Worm (Caenorhabditis elegans): ENCODE results near the gene tag-278.
A peak's percentile ranks its signal among the peaks of the same experiment; 100 is the strongest.

tag-278 gene

ce11 chrX:3733321-3733720 is 44.3 kb upstream of the tag-278 start:
- TF ChIP-seq ceh-18 (tag; optimal IDR thresholded peaks at IDR 0.05): peak; percentile 58
- TF ChIP-seq rnt-1 (tag; optimal IDR thresholded peaks at IDR 0.05): peak; percentile 32
- no peak for TF ChIP-seq unc-42 (tag; optimal IDR thresholded peaks at IDR 0.05)
- TF ChIP-seq tbx-2 (tag; optimal IDR thresholded peaks at IDR 0.05): peak; percentile 1

- TF ChIP-seq ahr-1 (tag; optimal IDR thresholded peaks at IDR 0.05): no peak
- TF ChIP-seq hlh-8 (tag; optimal IDR thresholded peaks at IDR 0.05): no peak
- peak; percentile 64 for TF ChIP-seq elt-2 (tag; optimal IDR thresholded peaks at IDR 0.05)
Measured at ce11 chrX:3728970-3729369, 40.0 kb upstream of the tag-278 start, which contains the start of gene aex-4. Gene aex-4 (plus strand): TSS chrX:3729281.

- TF ChIP-seq Y22D7AL.16 (tag; optimal IDR thresholded peaks at IDR 0.05): no peak
- no peak for TF ChIP-seq elt-2 (tag; optimal IDR thresholded peaks at IDR 0.05)
- TF ChIP-seq hlh-8 (tag; optimal IDR thresholded peaks at IDR 0.05): no peak
- no peak for TF ChIP-seq ceh-2 (tag; optimal IDR thresholded peaks at IDR 0.05)
- TF ChIP-seq ets-4 (tag; optimal IDR thresholded peaks at IDR 0.05): no peak
Measured at ce11 chrX:3727274-3727673, 38.3 kb upstream of the tag-278 start, which contains the start of gene nlp-1. Gene nlp-1 (plus strand): TSS chrX:3727574.

ce11 chrX:3725437-3725836 is 36.4 kb upstream of the tag-278 start:
- TF ChIP-seq madf-2 (tag; optimal IDR thresholded peaks at IDR 0.05) (no peak), pax-1 (tag; optimal IDR thresholded peaks at IDR 0.05) (no peak), ceh-48 (tag; optimal IDR thresholded peaks at IDR 0.05) (no peak), nfya-1 (tag; optimal IDR thresholded peaks at IDR 0.05) (no peak), pros-1 (tag; optimal IDR thresholded peaks at IDR 0.05) (no peak), elt-4 (tag; optimal IDR thresholded peaks at IDR 0.05) (no peak), tbx-7 (tag; optimal IDR thresholded peaks at IDR 0.05) (no peak), unc-86 (tag; optimal IDR thresholded peaks at IDR 0.05) (no peak), pha-2 (tag; optimal IDR thresholded peaks at IDR 0.05) (no peak), npax-4 (tag; optimal IDR thresholded peaks at IDR 0.05) (no peak), pqm-1 (tag; optimal IDR thresholded peaks at IDR 0.05) (no peak), ahr-1 (tag; optimal IDR thresholded peaks at IDR 0.05) (no peak)

- TF ChIP-seq ceh-24 (tag; optimal IDR thresholded peaks at IDR 0.05): no peak
Measured at ce11 chrX:3715835-3716234, 26.8 kb upstream of the tag-278 start.

- TF ChIP-seq che-1 (tag; optimal IDR thresholded peaks at IDR 0.05) (no peak), syd-9 (tag; optimal IDR thresholded peaks at IDR 0.05) (no peak), hlh-6 (tag; optimal IDR thresholded peaks at IDR 0.05) (no peak)
Measured at ce11 chrX:3714797-3715196, 25.8 kb upstream of the tag-278 start, which contains the start of gene C01C4.2. Gene C01C4.2 (plus strand): TSS chrX:3715097.

ce11 chrX:3711581-3712101 is 22.6 kb upstream of the tag-278 start:
- no peak for TF ChIP-seq ceh-48 (tag; optimal IDR thresholded peaks at IDR 0.05)
- peak; percentile 56 for TF ChIP-seq hlh-8 (tag; optimal IDR thresholded peaks at IDR 0.05)

- TF ChIP-seq lim-6 (tag; optimal IDR thresholded peaks at IDR 0.05): no peak
- TF ChIP-seq ttx-3 (tag; optimal IDR thresholded peaks at IDR 0.05): no peak
- TF ChIP-seq ceh-19 (GFP tag; optimal IDR thresholded peaks at IDR 0.05): no peak
- TF ChIP-seq sox-2 (GFP tag; IDR thresholded peaks at IDR 0.05): no peak
Measured at ce11 chrX:3709747-3710146, 20.7 kb upstream of the tag-278 start.

All from whole organism, late embryonic.